Worm (Caenorhabditis elegans): ENCODE data around the gene clc-31.

ce11 chrII:294606-295005 is 45.7 kb upstream of the clc-31 start, which contains the start of gene B0432.11:
- TF ChIP-seq unc-55 (GFP tag; optimal IDR thresholded peaks at IDR 0.05) (no peak), lin-39 (tag; optimal IDR thresholded peaks at IDR 0.05) (no peak), blmp-1 (tag; optimal IDR thresholded peaks at IDR 0.05; ENCODE audit: insufficient read depth) (no peak), snpc-4 (tag; optimal IDR thresholded peaks at IDR 0.05) (no peak), fos-1 (tag; optimal IDR thresholded peaks at IDR 0.05) (no peak), peb-1 (tag; optimal IDR thresholded peaks at IDR 0.05) (no peak), mbf-1 (tag; optimal IDR thresholded peaks at IDR 0.05) (no peak), ceh-82 (tag; optimal IDR thresholded peaks at IDR 0.05) (no peak), ztf-1 (GFP tag; conservative IDR thresholded peaks at IDR 0.05) (no peak), lsy-2 (tag; optimal IDR thresholded peaks at IDR 0.05) (no peak)
